Worm (Caenorhabditis elegans): ENCODE data around the gene rab-7.
A peak's percentile ranks its signal among the peaks of the same experiment; 100 is the strongest.

The rab-7 gene

ce11 chrII:11960596-11961217, 6.0 kb downstream of the rab-7 start (continued):
- TF ChIP-seq unc-62 (GFP tag; optimal IDR thresholded peaks at IDR 0.05) (no peak), nhr-12 (tag; optimal IDR thresholded peaks at IDR 0.05) (no peak), mml-1 (tag; optimal IDR thresholded peaks at IDR 0.05) (no peak), snpc-4 (tag; optimal IDR thresholded peaks at IDR 0.05) (peak; percentile 38), nhr-25 (tag; optimal IDR thresholded peaks at IDR 0.05) (no peak), daf-12 (tag; optimal IDR thresholded peaks at IDR 0.05) (no peak), elt-3 (tag; optimal IDR thresholded peaks at IDR 0.05) (peak in 1 of 3 experiments; percentile 31), fkh-10 (GFP tag; optimal IDR thresholded peaks at IDR 0.05) (no peak), aly-2 (tag; optimal IDR thresholded peaks at IDR 0.05) (no peak), ceh-28 (tag; optimal IDR thresholded peaks at IDR 0.05) (peak; percentile 36), lin-15B (tag; optimal IDR thresholded peaks at IDR 0.05) (peak; percentile 16)

DNA sequence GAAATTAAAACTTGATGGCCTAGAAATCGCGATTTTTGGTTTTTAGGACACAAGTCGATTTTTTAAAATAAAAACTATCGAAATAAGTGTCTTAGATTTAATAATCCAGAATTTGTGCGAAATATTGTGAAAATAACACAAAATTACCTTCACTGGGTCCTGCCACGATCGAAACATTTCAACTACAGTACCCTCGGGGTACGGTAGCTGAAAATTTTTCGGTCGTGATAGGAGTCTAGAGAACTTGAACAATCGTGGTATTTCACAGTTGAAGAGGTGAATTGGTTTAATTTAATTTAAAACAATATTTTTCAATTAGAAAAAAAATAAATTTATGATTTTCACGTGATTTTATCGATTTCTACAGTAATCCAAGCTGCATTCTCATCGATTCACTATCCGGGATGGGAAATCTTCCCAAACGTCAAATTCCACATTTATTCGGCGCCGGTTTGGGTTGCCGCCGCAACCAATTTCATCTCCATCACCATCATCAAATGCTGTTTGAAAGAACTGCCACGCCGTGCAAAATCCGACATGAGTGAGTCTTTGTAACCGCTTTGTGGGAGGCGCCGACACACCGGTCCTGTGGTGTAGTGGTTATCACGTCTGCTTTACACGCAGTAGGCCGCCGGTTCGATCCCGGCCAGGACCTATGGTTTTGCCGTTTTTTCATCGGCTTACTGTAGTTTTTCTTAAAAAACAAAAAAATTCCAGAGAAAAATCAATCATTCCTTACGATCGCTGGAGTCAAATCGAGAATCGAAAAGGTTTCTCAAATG, 7.7 kb downstream of the rab-7 start:
- no peak for TF ChIP-seq jun-1 (tag; optimal IDR thresholded peaks at IDR 0.05)
- TF ChIP-seq sea-2 (GFP tag; optimal IDR thresholded peaks at IDR 0.05) = no peak
- no peak for TF ChIP-seq nhr-67 (tag; optimal IDR thresholded peaks at IDR 0.05)
- TF ChIP-seq ztf-4 (tag; optimal IDR thresholded peaks at IDR 0.05) = no peak
- peak; percentile 50 for TF ChIP-seq lsy-12 (tag; optimal IDR thresholded peaks at IDR 0.05)
- TF ChIP-seq elt-2 (tag; optimal IDR thresholded peaks at IDR 0.05) = peak; percentile 8
- peak; percentile 2 for TF ChIP-seq ceh-16 (tag; optimal IDR thresholded peaks at IDR 0.05)
- no peak for TF ChIP-seq elt-1 (tag; optimal IDR thresholded peaks at IDR 0.05)
- TF ChIP-seq pha-4 (tag; optimal IDR thresholded peaks at IDR 0.05) = peak; percentile 48
- no peak for TF ChIP-seq zag-1 (tag; optimal IDR thresholded peaks at IDR 0.05)
- peak; percentile 22 for TF ChIP-seq nhr-23 (tag; optimal IDR thresholded peaks at IDR 0.05)
- TF ChIP-seq mdl-1 (tag; optimal IDR thresholded peaks at IDR 0.05) = no peak
- TF ChIP-seq nfya-1 (tag; optimal IDR thresholded peaks at IDR 0.05; ENCODE audit: insufficient read depth) = peak; percentile 62
- peak; percentile 32 for TF ChIP-seq lin-15B (tag; optimal IDR thresholded peaks at IDR 0.05)
- peak; percentile 75 for TF ChIP-seq hmg-11 (tag; optimal IDR thresholded peaks at IDR 0.05)
- TF ChIP-seq ceh-82 (tag; optimal IDR thresholded peaks at IDR 0.05) = no peak
- TF ChIP-seq tbx-2 (tag; optimal IDR thresholded peaks at IDR 0.05) = no peak
- TF ChIP-seq nhr-237 (tag; optimal IDR thresholded peaks at IDR 0.05) = no peak
- TF ChIP-seq nhr-28 (tag; optimal IDR thresholded peaks at IDR 0.05) = no peak
- TF ChIP-seq ceh-9 (tag; optimal IDR thresholded peaks at IDR 0.05) = no peak
- no peak for TF ChIP-seq ceh-28 (tag; optimal IDR thresholded peaks at IDR 0.05)
- TF ChIP-seq pqm-1 (tag; optimal IDR thresholded peaks at IDR 0.05) = no peak
- no peak for TF ChIP-seq nhr-43 (tag; optimal IDR thresholded peaks at IDR 0.05; ENCODE audit: poor library complexity, severe bottlenecking)
- no peak for TF ChIP-seq nhr-11 (tag; optimal IDR thresholded peaks at IDR 0.05)
- no peak for TF ChIP-seq eor-1 (tag; optimal IDR thresholded peaks at IDR 0.05)
- no peak for TF ChIP-seq egl-27 (tag; optimal IDR thresholded peaks at IDR 0.05)
- no peak for TF ChIP-seq ama-1 (optimal IDR thresholded peaks at IDR 0.05)
- no peak for TF ChIP-seq nhr-12 (tag; optimal IDR thresholded peaks at IDR 0.05)
- TF ChIP-seq egl-5 (tag; optimal IDR thresholded peaks at IDR 0.05) = peak; percentile 18
- TF ChIP-seq nhr-77 (tag; optimal IDR thresholded peaks at IDR 0.05) = no peak
- no peak for TF ChIP-seq fkh-2 (tag; optimal IDR thresholded peaks at IDR 0.05)
- TF ChIP-seq snpc-4 (tag; optimal IDR thresholded peaks at IDR 0.05) = peak; percentile 5
- TF ChIP-seq daf-12 (tag; optimal IDR thresholded peaks at IDR 0.05) = no peak
- TF ChIP-seq aly-2 (tag; optimal IDR thresholded peaks at IDR 0.05) = no peak
- TF ChIP-seq unc-39 (tag; optimal IDR thresholded peaks at IDR 0.05) = no peak
- no peak for TF ChIP-seq skn-1 (tag; optimal IDR thresholded peaks at IDR 0.05)
- peak; percentile 70 for TF ChIP-seq lin-39 (tag; optimal IDR thresholded peaks at IDR 0.05)
- no peak for TF ChIP-seq ZK546.5 (tag; optimal IDR thresholded peaks at IDR 0.05)
- TF ChIP-seq nhr-76 (tag; optimal IDR thresholded peaks at IDR 0.05) = no peak
- no peak for TF ChIP-seq fos-1 (tag; optimal IDR thresholded peaks at IDR 0.05)
- TF ChIP-seq fkh-10 (GFP tag; optimal IDR thresholded peaks at IDR 0.05) = no peak
- TF ChIP-seq nhr-25 (tag; optimal IDR thresholded peaks at IDR 0.05) = no peak
- no peak for TF ChIP-seq elt-3 (tag; optimal IDR thresholded peaks at IDR 0.05)
- no peak for TF ChIP-seq mml-1 (tag; optimal IDR thresholded peaks at IDR 0.05)
- no peak for TF ChIP-seq ztf-11 (tag; optimal IDR thresholded peaks at IDR 0.05)
- TF ChIP-seq R02D3.7 (tag; optimal IDR thresholded peaks at IDR 0.05) = no peak
- no peak for TF ChIP-seq unc-62 (GFP tag; optimal IDR thresholded peaks at IDR 0.05)
